Worm (Caenorhabditis elegans) whole organism, L3 larva: ENCODE results near the gene F26F4.6.

Experiments
- R02D3.7 ChIP-seq: fragments of 150-350 bp; optimal IDR thresholded peaks from 2 replicates; lab custom pipeline; 2014; ENCODE audit warnings: missing biosample characterization, missing genetic modification characterization
- ZK546.5 ChIP-seq: sonication (generic microtip); optimal IDR thresholded peaks from 2 replicates; lab custom pipeline; 2017; ENCODE audit warnings: missing biosample characterization, missing genetic modification characterization
- aly-2 ChIP-seq: fragments of 150-350 bp; optimal IDR thresholded peaks from 2 replicates; lab custom pipeline; 2014; ENCODE audit warnings: missing biosample characterization, missing genetic modification characterization
- ama-1 ChIP-seq: fragments of 150-350 bp; optimal IDR thresholded peaks from 2 replicates; lab custom pipeline; 2018
- ceh-16 ChIP-seq: sonication (generic microtip); optimal IDR thresholded peaks from 2 replicates; lab custom pipeline; 2017; ENCODE audit warnings: missing biosample characterization, missing genetic modification characterization
- ceh-9 ChIP-seq: sonication (generic microtip); optimal IDR thresholded peaks from 2 replicates; lab custom pipeline; 2018; ENCODE audit warnings: missing biosample characterization, missing genetic modification characterization
- egl-27 ChIP-seq: sonication (generic microtip); optimal IDR thresholded peaks from 4 replicates; lab custom pipeline; 2017; ENCODE audit warnings: missing biosample characterization, missing genetic modification reagents, missing genetic modification characterization
- egl-5 ChIP-seq: fragments of 150-350 bp; optimal IDR thresholded peaks from 2 replicates; lab custom pipeline; 2017; ENCODE audit warnings: missing biosample characterization, missing genetic modification reagents, missing genetic modification characterization, inconsistent platforms
- elt-1 ChIP-seq: fragments of 150-350 bp; optimal IDR thresholded peaks from 2 replicates; lab custom pipeline; 2014; ENCODE audit warnings: missing biosample characterization, missing genetic modification characterization
- elt-2 ChIP-seq: sonication (generic microtip); optimal IDR thresholded peaks from 2 replicates; lab custom pipeline; 2016; ENCODE audit warnings: missing genetic modification reagents, mild to moderate bottlenecking, missing genetic modification characterization, missing compliant biosample characterization
- eor-1 ChIP-seq, 2 experiments: fragments of 150-350 bp; optimal IDR thresholded peaks; 2 replicates each; lab custom pipeline; 2014 to 2018; ENCODE audit warnings: missing biosample characterization in 2 of 2, missing genetic modification characterization in 2 of 2
- fkh-10 ChIP-seq: sonication (generic microtip); optimal IDR thresholded peaks from 2 replicates; lab custom pipeline; 2017; ENCODE audit warnings: missing biosample characterization, missing genetic modification reagents, missing genetic modification characterization
- fkh-2 ChIP-seq: fragments of 150-350 bp; optimal IDR thresholded peaks from 2 replicates; lab custom pipeline; 2014; ENCODE audit warnings: missing biosample characterization, missing genetic modification reagents, missing genetic modification characterization
- jun-1 ChIP-seq: fragments of 150-350 bp; optimal IDR thresholded peaks from 2 replicates; lab custom pipeline; 2014; ENCODE audit warnings: missing biosample characterization, missing genetic modification reagents, missing genetic modification characterization
- lin-15B ChIP-seq: fragments of 150-350 bp; optimal IDR thresholded peaks from 2 replicates; lab custom pipeline; 2014; ENCODE audit warnings: missing biosample characterization, missing genetic modification characterization
- lin-39 ChIP-seq: fragments of 150-350 bp; optimal IDR thresholded peaks from 2 replicates; lab custom pipeline; 2018; ENCODE audit warnings: missing biosample characterization, missing genetic modification reagents, missing genetic modification characterization
- mdl-1 ChIP-seq: fragments of 150-350 bp; optimal IDR thresholded peaks from 2 replicates; lab custom pipeline; 2014; ENCODE audit warnings: missing biosample characterization, missing genetic modification characterization
- nfya-1 ChIP-seq: sonication (generic microtip); optimal IDR thresholded peaks from 2 replicates; lab custom pipeline; 2017; ENCODE audit warnings: missing genetic modification characterization, mild to moderate bottlenecking, missing compliant biosample characterization, antibody characterized with exemption, moderate library complexity; ENCODE audit not compliant: insufficient read depth
- nhr-11 ChIP-seq: fragments of 150-350 bp; optimal IDR thresholded peaks from 2 replicates; lab custom pipeline; 2014; ENCODE audit warnings: missing biosample characterization, missing genetic modification characterization
- nhr-12 ChIP-seq: fragments of 150-350 bp; optimal IDR thresholded peaks from 2 replicates; lab custom pipeline; 2014; ENCODE audit warnings: missing biosample characterization, missing genetic modification characterization
- nhr-28 ChIP-seq: fragments of 150-350 bp; optimal IDR thresholded peaks from 2 replicates; lab custom pipeline; 2014; ENCODE audit warnings: missing biosample characterization, missing genetic modification characterization
- nhr-43 ChIP-seq: sonication (generic microtip); optimal IDR thresholded peaks from 2 replicates; lab custom pipeline; 2016; ENCODE audit warnings: mild to moderate bottlenecking, missing genetic modification characterization, missing compliant biosample characterization; ENCODE audit not compliant: poor library complexity, severe bottlenecking
- nhr-67 ChIP-seq: fragments of 150-350 bp; optimal IDR thresholded peaks from 2 replicates; lab custom pipeline; 2014; ENCODE audit warnings: missing biosample characterization, missing genetic modification characterization
- nhr-77 ChIP-seq: fragments of 150-350 bp; optimal IDR thresholded peaks from 2 replicates; lab custom pipeline; 2014; ENCODE audit warnings: missing biosample characterization, missing genetic modification characterization
- pha-4 ChIP-seq: fragments of 150-350 bp; optimal IDR thresholded peaks from 2 replicates; lab custom pipeline; 2014; ENCODE audit warnings: missing biosample characterization, missing genetic modification reagents, missing genetic modification characterization
- pqm-1 ChIP-seq: fragments of 150-350 bp; optimal IDR thresholded peaks from 2 replicates; lab custom pipeline; 2017; ENCODE audit warnings: missing biosample characterization, missing genetic modification characterization, inconsistent platforms
- sea-2 ChIP-seq: fragments of 150-350 bp; sonication (generic microtip); optimal IDR thresholded peaks from 4 replicates; lab custom pipeline; 2014; ENCODE audit warnings: missing biosample characterization, missing genetic modification reagents, missing genetic modification characterization
- skn-1 ChIP-seq: fragments of 150-350 bp; optimal IDR thresholded peaks from 2 replicates; lab custom pipeline; 2014; ENCODE audit warnings: missing biosample characterization, missing genetic modification characterization
- snpc-4 ChIP-seq: fragments of 150-350 bp; optimal IDR thresholded peaks from 2 replicates; lab custom pipeline; 2014; ENCODE audit warnings: missing biosample characterization, missing genetic modification characterization
- tbx-2 ChIP-seq: sonication (generic microtip); optimal IDR thresholded peaks from 2 replicates; lab custom pipeline; 2016; ENCODE audit warnings: mild to moderate bottlenecking, missing genetic modification characterization, missing compliant biosample characterization
- unc-39 ChIP-seq: sonication (generic microtip); optimal IDR thresholded peaks from 4 replicates; lab custom pipeline; 2017; ENCODE audit warnings: missing biosample characterization, missing genetic modification characterization
- unc-62 ChIP-seq: fragments of 150-350 bp; sonication (generic microtip); optimal IDR thresholded peaks from 4 replicates; lab custom pipeline; 2014; ENCODE audit warnings: missing biosample characterization, missing genetic modification reagents, missing genetic modification characterization
- zag-1 ChIP-seq: fragments of 150-350 bp; optimal IDR thresholded peaks from 2 replicates; lab custom pipeline; 2014; ENCODE audit warnings: missing biosample characterization, missing genetic modification characterization
- ztf-11 ChIP-seq: fragments of 150-350 bp; optimal IDR thresholded peaks from 2 replicates; lab custom pipeline; 2014; ENCODE audit warnings: missing biosample characterization, missing genetic modification characterization
- ztf-4 ChIP-seq: fragments of 150-350 bp; optimal IDR thresholded peaks from 2 replicates; lab custom pipeline; 2014; ENCODE audit warnings: missing biosample characterization, missing genetic modification characterization

The F26F4.6 gene

DNA sequence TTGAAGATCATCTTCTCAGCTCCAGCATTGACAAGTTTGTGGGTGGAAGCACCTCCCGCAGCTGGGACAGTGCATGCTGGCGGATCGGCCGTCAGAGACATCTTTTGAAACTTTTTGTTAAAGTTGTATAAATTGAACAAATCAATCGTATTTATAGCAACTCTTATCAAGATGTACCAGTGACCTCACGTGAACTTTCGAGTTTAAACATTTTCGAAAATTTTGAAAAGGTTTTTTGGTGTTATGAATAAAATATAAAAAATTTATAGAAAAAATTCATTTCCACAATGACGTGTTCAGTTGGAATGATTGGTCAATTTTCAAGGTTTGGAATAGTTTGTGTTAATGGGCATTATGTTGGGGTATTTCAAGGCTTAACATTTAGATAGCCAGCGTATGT lies 24.8 kb downstream of the F26F4.6 start, which contains the start of the genes msd-4 and C35D10.3:
Gene msd-4 (minus strand): TSS at position 101 of the 400 bp plus-strand sequence.
Gene C35D10.3 (plus strand): TSS at position 279 of the 400 bp plus-strand sequence.
- TF ChIP-seq ama-1 (lab: Kevin White, UChicago) = no peak
- no peak for TF ChIP-seq jun-1 (tag; lab: Kevin White, UChicago)
- no peak for TF ChIP-seq R02D3.7 (tag; lab: Kevin White, UChicago)
- no peak for TF ChIP-seq lin-39 (tag; lab: Kevin White, UChicago)
- TF ChIP-seq, all 47 proteins: peak for 0

DNA sequence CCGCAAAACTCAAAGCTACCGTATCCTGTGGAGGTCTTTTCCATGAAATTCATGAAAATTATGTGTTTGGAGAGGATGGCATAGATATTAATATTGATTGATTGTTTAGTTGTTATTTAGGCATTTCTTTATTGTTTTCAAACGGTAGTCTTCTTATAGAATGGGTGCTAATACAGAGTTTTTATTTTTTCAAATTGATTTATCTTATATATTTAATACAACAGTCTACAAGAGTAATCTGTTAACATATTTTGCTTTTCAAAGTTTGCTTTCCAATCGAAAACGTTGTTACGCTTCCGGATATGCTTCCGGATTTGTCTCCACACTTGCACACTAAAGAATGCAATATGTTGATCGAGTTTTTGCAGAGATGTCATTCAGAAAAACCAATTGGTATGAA lies 26.7 kb downstream of the F26F4.6 start, which contains the start of gene C35D10.17:
Gene C35D10.17 (plus strand): TSS at position 301 of the 400 bp plus-strand sequence.
- TF ChIP-seq ama-1 (lab: Kevin White, UChicago) (no peak), pqm-1 (tag; lab: Kevin White, UChicago) (no peak), nhr-67 (no peak), nhr-28 (tag; lab: Kevin White, UChicago) (no peak), ztf-4 (tag; lab: Kevin White, UChicago) (no peak), nhr-11 (tag; lab: Kevin White, UChicago) (no peak), tbx-2 (no peak), sea-2 (GFP tag; lab: Kevin White, UChicago) (no peak), pha-4 (tag; lab: Kevin White, UChicago) (no peak), nhr-12 (tag; lab: Kevin White, UChicago) (no peak), nhr-43 (tag; lab: Kevin White, UChicago) (no peak), ceh-9 (tag; lab: Kevin White, UChicago) (no peak), snpc-4 (tag; lab: Kevin White, UChicago) (no peak), ztf-11 (tag; lab: Kevin White, UChicago) (no peak)

DNA sequence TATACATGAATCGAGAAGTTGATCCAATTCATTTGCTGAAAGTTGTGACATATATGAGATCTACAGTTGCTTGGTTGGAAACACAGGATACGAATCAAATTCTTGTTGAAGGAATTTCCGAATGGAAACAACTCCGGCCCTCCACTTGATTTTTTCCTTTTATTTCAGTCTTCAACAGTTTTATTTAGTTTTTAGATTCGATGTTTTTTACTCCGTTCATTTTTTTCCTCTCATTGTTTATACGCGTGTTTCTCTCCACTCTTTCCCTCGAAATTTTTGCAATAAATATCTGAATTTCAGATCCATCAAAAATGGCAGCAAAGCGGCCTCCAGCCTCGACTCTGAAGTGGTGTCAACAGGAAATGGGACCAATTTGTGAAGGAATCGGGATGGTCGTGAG lies 30.3 kb downstream of the F26F4.6 start, which contains the start of gene coq-8:
Gene coq-8 (plus strand): TSS at position 301 of the 400 bp plus-strand sequence.
- no peak for TF ChIP-seq lin-15B
- no peak for TF ChIP-seq ZK546.5 (tag; lab: Kevin White, UChicago)
- no peak for TF ChIP-seq unc-62 (GFP tag; lab: Kevin White, UChicago)
- TF ChIP-seq skn-1 (tag; lab: Kevin White, UChicago) = no peak
- TF ChIP-seq egl-27 = no peak
- TF ChIP-seq egl-5 (tag; lab: Kevin White, UChicago) = no peak
- no peak for TF ChIP-seq nhr-11 (tag; lab: Kevin White, UChicago)
- TF ChIP-seq ceh-16 (tag; lab: Kevin White, UChicago) = no peak
- no peak for TF ChIP-seq elt-2 (tag; lab: Kevin White, UChicago)
- no peak for TF ChIP-seq ama-1 (lab: Kevin White, UChicago)
- no peak for TF ChIP-seq lin-39 (tag; lab: Kevin White, UChicago)
- TF ChIP-seq pqm-1 (tag; lab: Kevin White, UChicago) = no peak
- TF ChIP-seq fkh-2 (tag; lab: Kevin White, UChicago) = no peak
- TF ChIP-seq fkh-10 (GFP tag; lab: Kevin White, UChicago) = no peak
- no peak for TF ChIP-seq aly-2 (tag; lab: Kevin White, UChicago)
- no peak for TF ChIP-seq nhr-12 (tag; lab: Kevin White, UChicago)

ce11 chrIII:4861744-4862401 lies 31.6 kb downstream of the F26F4.6 start, which contains the start of the genes C35D10.10 and C35D10.5:
Gene C35D10.10, minus strand, starts transcription at chrIII:4861794.
Gene C35D10.5, plus strand, starts transcription at chrIII:4862351.
- TF ChIP-seq nfya-1 (tag; lab: Kevin White, UChicago) = no peak
- no peak for TF ChIP-seq egl-5 (tag; lab: Kevin White, UChicago)
- TF ChIP-seq lin-15B = peak; percentile 1

DNA sequence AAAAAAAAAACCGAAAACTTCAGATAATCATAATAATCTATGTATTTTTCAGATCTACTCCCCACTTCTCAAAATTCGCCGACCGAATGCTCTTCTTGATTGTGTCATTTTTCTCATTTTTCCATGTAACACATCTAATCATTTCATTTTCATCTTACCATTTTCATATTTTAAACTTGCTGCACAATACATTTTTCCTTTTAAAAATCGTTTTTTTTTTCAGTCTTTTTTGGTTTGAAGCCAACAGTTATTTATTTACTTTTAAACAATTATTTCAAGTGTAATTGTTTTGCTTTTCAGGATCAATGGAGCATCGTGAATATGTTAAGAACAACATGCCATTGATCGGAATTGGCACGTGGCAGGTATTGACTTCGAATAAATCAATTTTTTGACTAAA lies 34.4 kb downstream of the F26F4.6 start, which contains the start of gene C35D10.6:
Gene C35D10.6 (plus strand): TSS at position 301 of the 400 bp plus-strand sequence.
- TF ChIP-seq skn-1 (tag; lab: Kevin White, UChicago) = no peak
- TF ChIP-seq lin-39 (tag; lab: Kevin White, UChicago) = no peak
- no peak for TF ChIP-seq mdl-1
- no peak for TF ChIP-seq sea-2 (GFP tag; lab: Kevin White, UChicago)
- TF ChIP-seq nhr-77 (tag; lab: Kevin White, UChicago) = no peak
- TF ChIP-seq eor-1 (tag; optimal IDR thresholded peaks at IDR 0.05; lab: Kevin White, UChicago) = no peak
- no peak for TF ChIP-seq nhr-12 (tag; lab: Kevin White, UChicago)
- no peak for TF ChIP-seq zag-1 (tag; lab: Kevin White, UChicago)
- no peak for TF ChIP-seq elt-1 (tag; lab: Kevin White, UChicago)
- no peak for TF ChIP-seq unc-39 (tag; lab: Kevin White, UChicago)
- no peak for TF ChIP-seq lin-15B
